Worm (Caenorhabditis elegans): ENCODE data around the gene ZK418.2.
A peak's percentile ranks its signal among the peaks of the same experiment; 100 is the strongest.

ZK418.2 gene

DNA sequence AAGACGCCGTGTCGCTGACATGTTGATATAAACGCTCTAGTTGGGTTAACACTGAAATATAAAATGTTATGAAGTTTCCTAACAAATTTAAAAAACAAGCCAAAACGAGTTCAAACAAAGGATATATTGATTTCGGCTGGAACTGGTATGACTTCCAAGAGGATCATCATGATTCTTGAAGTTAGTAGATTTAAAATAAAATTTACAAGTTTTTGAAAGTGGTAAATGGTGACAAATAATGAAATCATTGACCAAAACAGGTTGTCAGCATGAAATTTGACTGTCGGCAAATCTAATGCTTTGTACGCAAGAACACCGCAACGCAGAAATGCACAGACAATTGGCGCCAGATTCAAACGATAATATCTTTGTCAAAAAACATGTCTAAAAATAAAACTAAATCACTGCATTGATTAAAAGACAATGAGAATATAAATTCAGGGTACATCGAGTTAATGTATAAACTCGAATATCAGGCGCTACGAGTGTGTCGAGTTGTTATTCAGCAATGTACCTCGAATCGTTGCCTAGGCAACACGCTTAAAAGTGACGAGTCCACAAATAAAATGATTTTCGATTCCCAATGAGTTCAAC is 22.5 kb upstream of the ZK418.2 start, which contains the start of the genes ubc-18 and R01H2.8:
TSS of gene ubc-18 (minus strand) at position 51 of the 594 bp plus-strand sequence.
TSS of gene R01H2.8 (plus strand) at position 544 of the 594 bp plus-strand sequence.
- TF ChIP-seq ceh-2 (tag; optimal IDR thresholded peaks at IDR 0.05) = no peak
- peak; percentile 38 for TF ChIP-seq nfya-1 (tag; optimal IDR thresholded peaks at IDR 0.05)

DNA sequence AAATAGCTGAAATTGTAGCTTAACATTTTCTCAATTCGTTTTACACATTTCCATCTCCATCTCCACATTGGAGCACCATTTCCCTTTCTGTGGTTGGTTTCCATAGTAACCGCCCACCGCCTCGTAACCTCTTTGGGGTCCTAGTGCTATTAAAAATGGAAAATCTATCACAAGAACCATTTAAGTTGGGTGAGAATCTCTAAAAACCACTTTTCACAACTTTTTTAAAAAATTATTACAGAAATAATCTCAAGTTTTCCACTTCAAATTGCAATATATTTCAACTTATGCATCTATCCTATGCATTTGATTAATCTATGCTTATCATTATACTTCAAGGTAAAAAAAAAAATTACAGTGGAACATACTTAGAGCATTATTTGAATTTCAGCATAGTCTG is 21.2 kb upstream of the ZK418.2 start, which contains the start of gene tmem-17:
TSS of gene tmem-17 (plus strand) at position 301 of the 400 bp plus-strand sequence.
- TF ChIP-seq ceh-6 (GFP tag; optimal IDR thresholded peaks at IDR 0.05) = no peak
- TF ChIP-seq ceh-2 (tag; optimal IDR thresholded peaks at IDR 0.05) = no peak
- TF ChIP-seq fax-1 (tag; optimal IDR thresholded peaks at IDR 0.05) = no peak
- TF ChIP-seq mec-3 (tag; optimal IDR thresholded peaks at IDR 0.05; ENCODE audit: borderline replicate concordance) = no peak
- TF ChIP-seq hlh-8 (tag; optimal IDR thresholded peaks at IDR 0.05) = no peak
- no peak for TF ChIP-seq Y22D7AL.16 (tag; optimal IDR thresholded peaks at IDR 0.05)
- no peak for TF ChIP-seq sdc-2 (tag; optimal IDR thresholded peaks at IDR 0.05)
- TF ChIP-seq ahr-1 (tag; optimal IDR thresholded peaks at IDR 0.05) = no peak
- TF ChIP-seq unc-55 (GFP tag; optimal IDR thresholded peaks at IDR 0.05) = no peak
- no peak for TF ChIP-seq fkh-6 (tag; optimal IDR thresholded peaks at IDR 0.05)
- TF ChIP-seq hlh-6 (tag; optimal IDR thresholded peaks at IDR 0.05) = no peak
- no peak for TF ChIP-seq nfya-1 (tag; optimal IDR thresholded peaks at IDR 0.05)
- no peak for TF ChIP-seq syd-9 (tag; optimal IDR thresholded peaks at IDR 0.05)
- TF ChIP-seq lim-6 (tag; optimal IDR thresholded peaks at IDR 0.05) = no peak
- no peak for TF ChIP-seq ceh-45 (GFP tag; IDR thresholded peaks at IDR 0.05)
- TF ChIP-seq npax-4 (tag; optimal IDR thresholded peaks at IDR 0.05) = no peak
- TF ChIP-seq hlh-30 (tag; optimal IDR thresholded peaks at IDR 0.05; ENCODE audit: insufficient read depth) = no peak

DNA sequence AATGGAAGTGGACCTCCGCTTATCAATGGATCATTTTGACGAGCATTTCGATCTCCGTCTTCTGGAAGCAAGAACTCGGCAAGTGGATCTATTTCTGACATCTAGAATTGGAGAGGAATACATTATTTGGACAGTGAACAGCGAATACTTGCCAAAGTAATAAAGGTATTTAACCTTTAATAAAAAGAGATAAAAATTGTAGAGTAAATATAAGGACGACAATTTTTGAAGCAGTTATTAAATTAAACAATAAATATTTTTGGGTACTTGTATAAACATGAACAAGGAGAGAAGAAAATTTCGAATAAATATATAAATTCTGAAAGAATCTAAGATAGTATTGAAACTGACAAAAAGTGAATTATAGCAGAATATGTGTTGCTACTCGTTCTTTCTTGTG is 18.7 kb upstream of the ZK418.2 start, which contains the start of gene lin-37:
TSS of gene lin-37 (minus strand) at position 101 of the 400 bp plus-strand sequence.
- TF ChIP-seq ceh-14 (tag; optimal IDR thresholded peaks at IDR 0.05) (no peak), fkh-6 (tag; optimal IDR thresholded peaks at IDR 0.05) (no peak), ceh-34 (tag; optimal IDR thresholded peaks at IDR 0.05) (no peak), odd-2 (tag; optimal IDR thresholded peaks at IDR 0.05) (no peak), ceh-45 (GFP tag; IDR thresholded peaks at IDR 0.05) (no peak), che-1 (tag; optimal IDR thresholded peaks at IDR 0.05) (no peak), mec-3 (tag; optimal IDR thresholded peaks at IDR 0.05; ENCODE audit: borderline replicate concordance) (no peak), K02D7.2 (tag; optimal IDR thresholded peaks at IDR 0.05) (no peak), nfya-1 (tag; optimal IDR thresholded peaks at IDR 0.05) (no peak)

DNA sequence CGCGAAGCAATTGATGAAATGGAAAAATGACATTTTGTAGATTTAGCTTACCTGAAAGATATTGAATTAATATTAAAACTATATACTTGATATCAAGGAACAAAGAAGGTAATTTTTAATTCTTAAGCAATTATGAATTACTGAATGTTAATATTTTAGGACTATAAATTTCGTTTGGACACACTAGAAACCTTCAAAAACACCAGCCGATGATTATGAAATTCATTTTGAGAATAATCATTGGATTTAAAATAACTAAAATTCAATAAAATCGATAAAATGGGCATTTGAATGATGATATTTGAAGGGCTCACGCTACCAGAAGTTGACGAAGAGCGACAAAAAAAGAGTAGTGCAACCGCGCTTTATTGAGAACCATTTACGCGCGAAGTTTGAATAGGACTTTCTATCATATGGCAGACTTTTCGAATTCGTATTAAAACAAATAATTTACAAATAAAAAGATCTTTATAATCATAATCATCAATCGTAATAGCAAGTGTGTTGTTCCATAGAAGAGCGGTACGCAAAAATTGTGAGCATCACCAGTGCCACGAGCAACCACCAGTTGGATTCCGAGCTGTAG is 17.2 kb upstream of the ZK418.2 start, which contains the start of gene ZK418.5:
TSS of gene ZK418.5 (minus strand) at position 51 of the 586 bp plus-strand sequence.
- TF ChIP-seq pqm-1 (tag; optimal IDR thresholded peaks at IDR 0.05) (no peak), ceh-48 (tag; optimal IDR thresholded peaks at IDR 0.05) (peak; percentile 2), ceh-6 (GFP tag; optimal IDR thresholded peaks at IDR 0.05) (no peak), pha-4 (tag; optimal IDR thresholded peaks at IDR 0.05) (no peak)

DNA sequence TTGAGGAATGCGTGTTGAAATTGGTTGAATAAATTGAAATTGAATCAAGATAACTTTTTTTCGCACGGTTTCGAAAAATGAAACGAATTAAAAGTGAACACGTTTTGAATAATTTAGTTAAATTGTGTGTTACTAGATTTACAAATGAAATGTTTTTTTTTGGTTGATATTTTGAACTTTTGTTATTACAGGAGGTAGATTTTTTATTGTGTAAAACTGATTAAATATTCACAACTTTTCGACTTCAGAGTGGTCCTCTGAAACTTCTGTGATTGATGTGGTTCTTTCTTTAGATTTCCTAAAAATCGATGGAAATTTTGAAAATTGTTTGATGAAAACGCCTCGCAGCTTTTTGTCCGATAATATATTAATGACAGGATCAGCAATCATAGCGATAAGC is 14.8 kb upstream of the ZK418.2 start, which contains the start of gene ZK418.13:
TSS of gene ZK418.13 (minus strand) at position 101 of the 400 bp plus-strand sequence.
- TF ChIP-seq unc-86 (tag; optimal IDR thresholded peaks at IDR 0.05) (no peak), che-1 (tag; optimal IDR thresholded peaks at IDR 0.05) (no peak), hlh-6 (tag; optimal IDR thresholded peaks at IDR 0.05) (no peak), pha-4 (tag; optimal IDR thresholded peaks at IDR 0.05) (no peak), ceh-19 (GFP tag; optimal IDR thresholded peaks at IDR 0.05) (no peak), T23F11.4 (GFP tag; optimal IDR thresholded peaks at IDR 0.05) (no peak), ceh-48 (tag; optimal IDR thresholded peaks at IDR 0.05) (no peak)

DNA sequence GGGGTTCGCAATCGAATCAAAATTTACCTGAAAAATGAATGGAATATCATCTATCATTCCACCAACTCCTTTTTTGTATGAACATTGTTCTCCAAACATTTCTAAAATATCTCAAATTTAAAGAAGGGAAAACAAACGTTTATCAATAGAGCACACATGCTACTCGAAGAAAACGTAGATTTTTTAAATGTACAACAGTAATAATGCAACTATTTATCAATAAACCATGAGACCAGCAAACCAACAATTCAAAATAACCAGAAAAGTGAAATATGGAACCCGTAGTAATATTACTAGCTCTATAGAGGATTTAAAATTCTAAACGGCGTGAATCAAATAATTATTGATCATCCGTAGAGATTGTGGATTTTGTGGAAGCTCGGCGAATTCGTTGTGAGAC is 12.4 kb upstream of the ZK418.2 start, which contains the start of gene ZK418.6:
TSS of gene ZK418.6 (minus strand) at position 101 of the 400 bp plus-strand sequence.
- TF ChIP-seq ceh-31 (tag; optimal IDR thresholded peaks at IDR 0.05) = no peak
- no peak for TF ChIP-seq pqm-1 (tag; optimal IDR thresholded peaks at IDR 0.05)
- TF ChIP-seq Y22D7AL.16 (tag; optimal IDR thresholded peaks at IDR 0.05) = no peak
- TF ChIP-seq K09A11.1 (tag; optimal IDR thresholded peaks at IDR 0.05; ENCODE audit: insufficient read depth) = no peak
- TF ChIP-seq lin-11 (tag; optimal IDR thresholded peaks at IDR 0.05) = no peak
- no peak for TF ChIP-seq sdc-2 (tag; optimal IDR thresholded peaks at IDR 0.05)
- TF ChIP-seq pros-1 (tag; optimal IDR thresholded peaks at IDR 0.05) = no peak
- no peak for TF ChIP-seq tbx-2 (tag; optimal IDR thresholded peaks at IDR 0.05)
- TF ChIP-seq F13H6.1 (tag; optimal IDR thresholded peaks at IDR 0.05) = no peak
- no peak for TF ChIP-seq ref-2 (tag; optimal IDR thresholded peaks at IDR 0.05)
- no peak for TF ChIP-seq hlh-30 (tag; optimal IDR thresholded peaks at IDR 0.05; ENCODE audit: insufficient read depth)
- no peak for TF ChIP-seq ceh-24 (tag; optimal IDR thresholded peaks at IDR 0.05)
- no peak for TF ChIP-seq ceh-2 (tag; optimal IDR thresholded peaks at IDR 0.05)
- no peak for TF ChIP-seq mec-3 (tag; optimal IDR thresholded peaks at IDR 0.05; ENCODE audit: borderline replicate concordance)
- no peak for TF ChIP-seq eyg-1 (tag; optimal IDR thresholded peaks at IDR 0.05)
- TF ChIP-seq ttx-3 (tag; optimal IDR thresholded peaks at IDR 0.05) = no peak
- TF ChIP-seq hlh-13 (GFP tag; optimal IDR thresholded peaks at IDR 0.05) = no peak
- TF ChIP-seq ceh-34 (tag; optimal IDR thresholded peaks at IDR 0.05) = no peak
